Fruit fly (Drosophila melanogaster): Measurements from ENCODE around the gene CG7968.

CG7968 gene

dm6 chr2L:13835002-13835910 is 13.9 kb upstream of the CG7968 start, which contains the start of the genes mRpS23 and CenG1A (continued):
- TF ChIP-seq CG12299 (tag; optimal IDR thresholded peaks at IDR 0.05) (peak; percentile 100), dmrt99B (tag; optimal IDR thresholded peaks at IDR 0.05) (peak; percentile 100), CG5245 (GFP tag; optimal IDR thresholded peaks at IDR 0.05) (peak; percentile 100), CG8765 (GFP tag; IDR thresholded peaks at IDR 0.05) (peak; percentile 100), Neu2 (GFP tag; optimal IDR thresholded peaks at IDR 0.05; ENCODE audit: borderline replicate concordance) (peak; percentile 98), CG8478 (optimal IDR thresholded peaks at IDR 0.05) (no peak), phol (tag; optimal IDR thresholded peaks at IDR 0.05) (peak; percentile 99), gcm (GFP tag; optimal IDR thresholded peaks at IDR 0.05) (peak; percentile 100), CG17361 (GFP tag; IDR thresholded peaks at IDR 0.05) (peak; percentile 99), Xrp1 (GFP tag; IDR thresholded peaks at IDR 0.05) (peak; percentile 100), dan (GFP tag; IDR thresholded peaks at IDR 0.05) (peak; percentile 99), CG8359 (GFP tag; optimal IDR thresholded peaks at IDR 0.05; ENCODE audit: borderline replicate concordance) (peak; percentile 97), Dad (GFP tag; optimal IDR thresholded peaks at IDR 0.05) (peak; percentile 100), CG7745 (tag; optimal IDR thresholded peaks at IDR 0.05) (peak; percentile 97), Myb (GFP tag; optimal IDR thresholded peaks at IDR 0.05) (peak; percentile 96), CG6765 (GFP tag; optimal IDR thresholded peaks at IDR 0.05) (peak; percentile 100), CG11560 (tag; IDR thresholded peaks at IDR 0.05) (peak; percentile 95), Fer2 (tag; optimal IDR thresholded peaks at IDR 0.05) (peak; percentile 99), ERR (GFP tag; optimal IDR thresholded peaks at IDR 0.05) (peak; percentile 99), mirr (GFP tag; optimal IDR thresholded peaks at IDR 0.05) (peak; percentile 100), CG17328 (GFP tag; IDR thresholded peaks at IDR 0.05) (peak; percentile 100), CG10979 (tag; optimal IDR thresholded peaks at IDR 0.05) (peak; percentile 100), gcm2 (GFP tag; optimal IDR thresholded peaks at IDR 0.05) (peak; percentile 99), da (GFP tag; optimal IDR thresholded peaks at IDR 0.05) (peak; percentile 99), stwl (tag; optimal IDR thresholded peaks at IDR 0.05) (peak; percentile 94), btn (GFP tag; optimal IDR thresholded peaks at IDR 0.05) (peak; percentile 99), bowl (GFP tag; IDR thresholded peaks at IDR 0.05) (peak; percentile 100), CG12744 (GFP tag; optimal IDR thresholded peaks at IDR 0.05) (peak; percentile 100), pan (optimal IDR thresholded peaks at IDR 0.05) (no peak), pan (GFP tag; optimal IDR thresholded peaks at IDR 0.05 in 1 of 2, IDR thresholded peaks at IDR 0.05 in 1 of 2) (peak in 1 of 2 experiments; percentile 100), CG6175 (GFP tag; IDR thresholded peaks at IDR 0.05) (peak; percentile 100), crc (GFP tag; optimal IDR thresholded peaks at IDR 0.05) (peak; percentile 100), chn (GFP tag; optimal IDR thresholded peaks at IDR 0.05) (peak; percentile 100), CG2116 (GFP tag; optimal IDR thresholded peaks at IDR 0.05) (peak; percentile 95), dpn (GFP tag; optimal IDR thresholded peaks at IDR 0.05) (peak; percentile 100), Ets65A (GFP tag) (peak; percentile 100), dimm (GFP tag; IDR thresholded peaks at IDR 0.05) (peak; percentile 99), vvl (GFP tag; IDR thresholded peaks at IDR 0.05) (peak; percentile 100), CG9817 (tag; optimal IDR thresholded peaks at IDR 0.05) (peak; percentile 100), tin (GFP tag; optimal IDR thresholded peaks at IDR 0.05) (peak; percentile 100), CG33213 (GFP tag; optimal IDR thresholded peaks at IDR 0.05) (peak; percentile 100), klu (GFP tag; IDR thresholded peaks at IDR 0.05) (peak; percentile 99), D19A (tag; optimal IDR thresholded peaks at IDR 0.05) (peak; percentile 98), zf30C (GFP tag; optimal IDR thresholded peaks at IDR 0.05) (peak; percentile 60), CG12071 (GFP tag; optimal IDR thresholded peaks at IDR 0.05) (peak; percentile 100), tll (GFP tag; optimal IDR thresholded peaks at IDR 0.05) (peak; percentile 53 to 80), Bdp1 (GFP tag; optimal IDR thresholded peaks at IDR 0.05) (peak; percentile 96), Abd-B (GFP tag; optimal IDR thresholded peaks at IDR 0.05) (peak; percentile 99), CG3726 (GFP tag; IDR thresholded peaks at IDR 0.05) (peak; percentile 100)
